Fruit fly (Drosophila melanogaster) whole organism, pupa: ENCODE results near the gene CG1677.

Source experiments
- CG10348 ChIP-seq: fragments of 200-800 bp; sonication (Bioruptor generic); IDR thresholded peaks from 2 replicates; pipeline ENCODE4 v1.3.6; 2022; ENCODE audit warnings: missing biosample characterization, missing genetic modification characterization
- CG12605 ChIP-seq: fragments of 200-800 bp; sonication (Bioruptor generic); IDR thresholded peaks from 2 replicates; pipeline ENCODE4 v1.3.6; 2022; ENCODE audit warnings: missing biosample characterization, missing genetic modification characterization
- CG13204 ChIP-seq: fragments of 200-800 bp; sonication (Bioruptor generic); optimal IDR thresholded peaks from 2 replicates; lab custom pipeline; 2018; ENCODE audit warnings: missing biosample characterization, mild to moderate bottlenecking, missing genetic modification characterization, moderate library complexity
- CG14655 ChIP-seq: fragments of 200-800 bp; sonication (Bioruptor generic); optimal IDR thresholded peaks from 3 replicates; lab custom pipeline; 2017; ENCODE audit warnings: mild to moderate bottlenecking, missing biosample characterization, missing genetic modification reagents, missing genetic modification characterization
- CG15710 ChIP-seq: fragments of 200-800 bp; sonication (Bioruptor generic); optimal IDR thresholded peaks from 2 replicates; lab custom pipeline; 2018; ENCODE audit warnings: missing biosample characterization, mild to moderate bottlenecking, missing genetic modification characterization, moderate library complexity
- CG17806 ChIP-seq: fragments of 200-800 bp; sonication (Bioruptor generic); optimal IDR thresholded peaks from 2 replicates; lab custom pipeline; 2018; ENCODE audit warnings: missing biosample characterization, mild to moderate bottlenecking, missing genetic modification characterization, moderate library complexity
- CG32121 ChIP-seq: fragments of 200-800 bp; sonication (Bioruptor generic); IDR thresholded peaks from 2 replicates; pipeline ENCODE4 v1.3.6; 2022; ENCODE audit warnings: missing biosample characterization, missing genetic modification characterization
- CG34367 ChIP-seq: fragments of 200-800 bp; sonication (Bioruptor generic); optimal IDR thresholded peaks from 2 replicates; lab custom pipeline; 2018; ENCODE audit warnings: missing biosample characterization, mild to moderate bottlenecking, missing genetic modification characterization
- CG4496 ChIP-seq: fragments of 200-800 bp; sonication (Bioruptor generic); IDR thresholded peaks from 3 replicates; pipeline ENCODE4 v1.3.6; 2022; ENCODE audit warnings: missing biosample characterization, missing genetic modification characterization
- CG8159 ChIP-seq: fragments of 200-800 bp; sonication (Bioruptor generic); optimal IDR thresholded peaks from 3 replicates; lab custom pipeline; 2018; ENCODE audit warnings: missing biosample characterization, mild to moderate bottlenecking, missing genetic modification characterization, moderate library complexity
- CG8301 ChIP-seq: fragments of 200-800 bp; sonication (Bioruptor generic); optimal IDR thresholded peaks from 2 replicates; lab custom pipeline; 2018; ENCODE audit warnings: missing biosample characterization, mild to moderate bottlenecking, missing genetic modification characterization
- CG9948 ChIP-seq: fragments of 200-800 bp; sonication (Bioruptor generic); optimal IDR thresholded peaks from 2 replicates; lab custom pipeline; 2018; ENCODE audit warnings: missing biosample characterization, mild to moderate bottlenecking, missing genetic modification characterization, moderate library complexity
- D1 ChIP-seq: fragments of 200-800 bp; sonication (Bioruptor generic); optimal IDR thresholded peaks from 2 replicates; lab custom pipeline; 2018; ENCODE audit warnings: missing biosample characterization, mild to moderate bottlenecking, missing genetic modification characterization, moderate library complexity
- EcR ChIP-seq: fragments of 200-800 bp; sonication (Bioruptor generic); optimal IDR thresholded peaks from 3 replicates; lab custom pipeline; 2019; ENCODE audit warnings: missing biosample characterization, missing genetic modification characterization, mild to moderate bottlenecking, moderate library complexity, missing genetic modification reagents
- Ets98B ChIP-seq: fragments of 200-800 bp; sonication (Bioruptor generic); IDR thresholded peaks from 2 replicates; pipeline ENCODE4 v1.3.6; 2022; ENCODE audit warnings: missing biosample characterization, missing genetic modification characterization
- Pif1A ChIP-seq: fragments of 200-800 bp; sonication (Bioruptor generic); optimal IDR thresholded peaks from 3 replicates; lab custom pipeline; 2016; ENCODE audit warnings: missing biosample characterization, missing genetic modification characterization
- Pif1B ChIP-seq: fragments of 200-800 bp; sonication (Bioruptor generic); optimal IDR thresholded peaks from 3 replicates; lab custom pipeline; 2016; ENCODE audit warnings: missing biosample characterization, missing genetic modification characterization
- Snoo ChIP-seq: fragments of 200-800 bp; sonication (Bioruptor generic); optimal IDR thresholded peaks from 3 replicates; lab custom pipeline; 2017; ENCODE audit warnings: missing biosample characterization, mild to moderate bottlenecking, missing genetic modification characterization, inconsistent platforms
- fd96Ca ChIP-seq: fragments of 200-800 bp; sonication (Bioruptor generic); IDR thresholded peaks from 3 replicates; pipeline ENCODE4 v1.3.6; 2022; ENCODE audit warnings: missing biosample characterization, missing genetic modification characterization
- gl ChIP-seq: fragments of 200-800 bp; sonication (Bioruptor generic); optimal IDR thresholded peaks from 2 replicates; lab custom pipeline; 2018; ENCODE audit warnings: missing biosample characterization, mild to moderate bottlenecking, missing genetic modification characterization
- rn ChIP-seq: fragments of 200-800 bp; sonication (Bioruptor generic); IDR thresholded peaks from 2 replicates; pipeline ENCODE4 v1.3.6; 2022; ENCODE audit warnings: missing biosample characterization, missing genetic modification characterization

Gene CG1677

DNA sequence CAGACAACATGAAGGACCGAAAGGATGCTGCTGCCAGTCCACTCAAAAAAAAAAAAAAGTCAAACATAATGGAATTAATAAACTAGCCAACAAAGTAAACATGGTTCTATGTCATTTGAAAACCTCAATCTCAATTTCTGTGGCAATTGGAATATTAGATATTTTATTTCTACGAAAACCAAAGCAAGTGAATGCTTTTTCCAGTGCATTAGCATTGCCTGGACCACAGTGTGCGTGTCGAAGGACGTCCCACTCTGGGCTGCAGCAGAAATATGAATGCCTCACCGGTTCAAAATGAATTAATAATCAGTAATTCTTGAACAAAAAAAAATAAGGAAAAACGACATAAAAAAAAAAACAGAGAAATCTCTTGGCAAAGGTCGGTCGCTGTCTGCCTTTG, 33.1 kb downstream of the CG1677 start:
- TF ChIP-seq CG4496 (GFP tag; lab: Robert Waterston, UW) (no peak), fd96Ca (GFP tag; lab: Robert Waterston, UW) (no peak), Snoo (tag; lab: Kevin White, UChicago) (no peak), CG8159 (tag; lab: Kevin White, UChicago) (peak; percentile 35), CG17806 (tag; lab: Kevin White, UChicago) (peak; percentile 15), CG8301 (tag; lab: Kevin White, UChicago) (no peak), CG15710 (tag; lab: Kevin White, UChicago) (peak; percentile 26), rn (no peak)

- TF ChIP-seq rn (no peak), CG10348 (GFP tag; lab: Robert Waterston, UW) (no peak), CG32121 (no peak), fd96Ca (GFP tag; lab: Robert Waterston, UW) (no peak), CG17806 (tag; lab: Kevin White, UChicago) (no peak), CG9948 (tag; lab: Kevin White, UChicago) (no peak), D1 (tag; lab: Kevin White, UChicago) (no peak), CG15710 (tag; lab: Kevin White, UChicago) (no peak), CG8301 (tag; lab: Kevin White, UChicago) (no peak)
Measured at dm6 chrX:7368361-7368760, 37.2 kb downstream of the CG1677 start.

- TF ChIP-seq gl (tag; lab: Kevin White, UChicago) = no peak
- no peak for TF ChIP-seq Snoo (tag; lab: Kevin White, UChicago)
- no peak for TF ChIP-seq rn
- TF ChIP-seq CG32121 = no peak
- TF ChIP-seq CG8159 (tag; lab: Kevin White, UChicago) = no peak
Measured at dm6 chrX:7358496-7358895, 47.1 kb downstream of the CG1677 start, which contains the start of gene CG1999. Gene CG1999 (plus strand): TSS chrX:7358796.

DNA sequence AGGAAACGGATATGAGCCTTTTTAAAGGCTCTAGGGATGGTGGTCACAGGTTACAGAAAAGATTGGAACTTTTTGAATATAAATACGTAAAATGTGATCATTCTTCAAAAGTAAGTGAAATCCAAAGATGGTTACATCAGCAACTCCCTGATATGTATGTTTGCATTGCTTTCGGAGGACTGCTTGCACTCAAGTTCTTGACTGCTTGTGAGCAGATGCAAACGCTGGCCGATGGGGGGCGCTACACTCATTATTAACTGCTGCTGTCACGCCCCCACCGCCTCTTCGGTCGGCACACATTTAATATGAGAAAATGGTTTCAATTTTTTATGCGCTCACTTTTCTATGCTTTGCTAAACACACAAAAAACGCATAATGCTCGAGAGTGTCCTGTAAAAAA, 55.6 kb downstream of the CG1677 start:
- TF ChIP-seq EcR (GFP tag; lab: Kevin White, UChicago) = no peak
- no peak for TF ChIP-seq CG8159 (tag; lab: Kevin White, UChicago)
- no peak for TF ChIP-seq CG12605
- TF ChIP-seq Pif1B = no peak
- no peak for TF ChIP-seq CG10348 (GFP tag; lab: Robert Waterston, UW)
- no peak for TF ChIP-seq CG17806 (tag; lab: Kevin White, UChicago)
- TF ChIP-seq Snoo (tag; lab: Kevin White, UChicago) = no peak
- TF ChIP-seq rn = no peak
- TF ChIP-seq Ets98B (GFP tag; lab: Robert Waterston, UW) = no peak
- no peak for TF ChIP-seq CG9948 (tag; lab: Kevin White, UChicago)
- no peak for TF ChIP-seq CG13204
- no peak for TF ChIP-seq fd96Ca (GFP tag; lab: Robert Waterston, UW)
- no peak for TF ChIP-seq CG4496 (GFP tag; lab: Robert Waterston, UW)

DNA sequence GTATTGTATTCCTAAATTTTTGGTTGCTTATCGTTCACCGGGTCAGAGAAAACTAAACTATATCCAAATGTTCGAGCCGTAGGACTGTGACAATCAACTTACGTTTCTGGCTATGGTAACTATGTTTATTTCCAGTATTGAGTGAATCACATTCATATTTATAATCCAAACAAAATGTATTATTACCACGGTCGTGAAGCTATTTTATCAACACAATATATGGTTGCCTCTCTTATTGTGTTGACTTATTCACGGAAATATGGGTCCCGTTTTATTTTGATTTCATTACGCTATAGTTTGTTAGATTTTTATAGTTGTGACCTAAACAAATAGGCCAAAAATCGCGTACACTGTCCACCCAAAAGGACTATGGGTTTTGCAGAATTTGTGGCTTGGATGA, 58.2 kb downstream of the CG1677 start, which contains the start of gene CG15034:
Gene CG15034, minus strand, starts transcription at position 101 of the 400 bp plus-strand sequence.
- TF ChIP-seq EcR (GFP tag; lab: Kevin White, UChicago) (no peak), Ets98B (GFP tag; lab: Robert Waterston, UW) (no peak), CG10348 (GFP tag; lab: Robert Waterston, UW) (no peak), CG14655 (GFP tag; lab: Kevin White, UChicago) (no peak), CG8301 (tag; lab: Kevin White, UChicago) (no peak), CG15710 (tag; lab: Kevin White, UChicago) (no peak), fd96Ca (GFP tag; lab: Robert Waterston, UW) (no peak), CG17806 (tag; lab: Kevin White, UChicago) (no peak)

DNA sequence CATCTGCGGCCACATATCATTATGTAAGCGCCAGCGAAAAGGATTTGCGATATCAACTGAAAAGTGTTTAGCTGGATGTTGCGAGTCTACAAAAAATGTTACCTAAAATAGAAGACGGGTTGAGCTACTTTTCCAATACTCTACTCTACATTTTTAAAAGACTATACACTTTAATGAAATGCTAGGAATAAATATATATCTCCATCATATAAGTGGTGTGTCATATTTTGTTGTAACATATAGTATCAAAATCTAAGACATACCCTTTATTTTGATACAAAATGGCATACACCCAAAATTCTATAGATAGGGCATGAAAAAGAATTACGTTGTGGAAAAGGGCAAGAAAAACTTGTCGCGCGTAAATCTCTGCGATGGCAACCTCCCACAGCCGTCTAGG, 62.6 kb downstream of the CG1677 start:
- TF ChIP-seq rn (no peak), CG13204 (no peak), Pif1A (GFP tag; lab: Kevin White, UChicago) (no peak), Snoo (tag; lab: Kevin White, UChicago) (no peak), CG9948 (tag; lab: Kevin White, UChicago) (no peak), CG8301 (tag; lab: Kevin White, UChicago) (no peak), Ets98B (GFP tag; lab: Robert Waterston, UW) (no peak), gl (tag; lab: Kevin White, UChicago) (no peak), CG12605 (no peak), CG32121 (no peak), CG4496 (GFP tag; lab: Robert Waterston, UW) (no peak)

dm6 chrX:7340667-7341066, 64.9 kb downstream of the CG1677 start:
- TF ChIP-seq CG14655 (GFP tag; lab: Kevin White, UChicago) (no peak), CG34367 (tag; lab: Kevin White, UChicago) (no peak), Pif1B (no peak), Snoo (tag; lab: Kevin White, UChicago) (no peak), CG10348 (GFP tag; lab: Robert Waterston, UW) (no peak), Ets98B (GFP tag; lab: Robert Waterston, UW) (no peak), CG32121 (no peak), CG8301 (tag; lab: Kevin White, UChicago) (no peak), D1 (tag; lab: Kevin White, UChicago) (no peak), CG15710 (tag; lab: Kevin White, UChicago) (no peak), Pif1A (GFP tag; lab: Kevin White, UChicago) (no peak), EcR (GFP tag; lab: Kevin White, UChicago) (no peak), rn (no peak), CG12605 (no peak)
